Fruit fly (Drosophila melanogaster): ENCODE measurements around the gene AdipoR.

Gene AdipoR

dm6 chr3R:22547585-22548022, at the start of gene AdipoR (continued):
- TF ChIP-seq CG13775 (GFP tag; optimal IDR thresholded peaks at IDR 0.05) (peak; percentile 14), Nf-YA (GFP tag; IDR thresholded peaks at IDR 0.05) (no peak), gcm (GFP tag; optimal IDR thresholded peaks at IDR 0.05) (no peak), org-1 (GFP tag; optimal IDR thresholded peaks at IDR 0.05) (no peak), CG30403 (GFP tag; optimal IDR thresholded peaks at IDR 0.05) (no peak), tna (GFP tag; IDR thresholded peaks at IDR 0.05; ENCODE audit: partially characterized antibody) (no peak; the same call in 1 of the 2 replicates), Mes4 (GFP tag; optimal IDR thresholded peaks at IDR 0.05) (peak; percentile 4), pfk (GFP tag; optimal IDR thresholded peaks at IDR 0.05) (peak; percentile 33), CG7786 (GFP tag; optimal IDR thresholded peaks at IDR 0.05) (no peak), CG14014 (GFP tag; IDR thresholded peaks at IDR 0.05) (no peak), repo (GFP tag; optimal IDR thresholded peaks at IDR 0.05) (no peak), CG10321 (GFP tag; IDR thresholded peaks at IDR 0.05) (no peak), Dad (GFP tag; optimal IDR thresholded peaks at IDR 0.05) (no peak), E2f2 (GFP tag; IDR thresholded peaks at IDR 0.05) (peak; percentile 99), Sry-δ (GFP tag; optimal IDR thresholded peaks at IDR 0.05) (peak; percentile 58), croc (GFP tag; conservative IDR thresholded peaks at IDR 0.05) (no peak), HLH4C (GFP tag; IDR thresholded peaks at IDR 0.05; ENCODE audit: partially characterized antibody) (no peak), gcm2 (GFP tag; optimal IDR thresholded peaks at IDR 0.05) (no peak), Optix (GFP tag; IDR thresholded peaks at IDR 0.05) (no peak), CG1024 (GFP tag; IDR thresholded peaks at IDR 0.05) (no peak), CG9797 (GFP tag; optimal IDR thresholded peaks at IDR 0.05) (peak; percentile 97), ems (GFP tag; optimal IDR thresholded peaks at IDR 0.05) (no peak), CG17328 (GFP tag; IDR thresholded peaks at IDR 0.05) (no peak), Dp (GFP tag; optimal IDR thresholded peaks at IDR 0.05) (peak; percentile 97), CG14965 (GFP tag; optimal IDR thresholded peaks at IDR 0.05; ENCODE audit: borderline replicate concordance) (no peak), HmgZ (tag; optimal IDR thresholded peaks at IDR 0.05) (peak; percentile 56), CG14441 (GFP tag; IDR thresholded peaks at IDR 0.05) (no peak), Kr (GFP tag; optimal IDR thresholded peaks at IDR 0.05) (no peak), Adf1 (GFP tag; IDR thresholded peaks at IDR 0.05) (peak; percentile 34; the same call in 1 of the 2 replicates), CG2129 (GFP tag; IDR thresholded peaks at IDR 0.05; ENCODE audit: partially characterized antibody) (no peak), caup (GFP tag; optimal IDR thresholded peaks at IDR 0.05; ENCODE audit: severe bottlenecking) (no peak), ham (GFP tag; IDR thresholded peaks at IDR 0.05) (no peak), Atf3 (GFP tag; optimal IDR thresholded peaks at IDR 0.05) (no peak), CG3995 (GFP tag; optimal IDR thresholded peaks at IDR 0.05) (peak; percentile 88), zen2 (GFP tag; IDR thresholded peaks at IDR 0.05; ENCODE audit: partially characterized antibody) (no peak), CG33213 (GFP tag; optimal IDR thresholded peaks at IDR 0.05) (peak; percentile 51), CG17385 (GFP tag; optimal IDR thresholded peaks at IDR 0.05) (no peak), CG8388 (GFP tag; optimal IDR thresholded peaks at IDR 0.05) (peak; percentile 2), CG11398 (GFP tag; optimal IDR thresholded peaks at IDR 0.05) (peak; percentile 3), row (GFP tag; IDR thresholded peaks at IDR 0.05) (peak; percentile 50; the same call in 2 of the 3 replicates), sna (GFP tag; IDR thresholded peaks at IDR 0.05; ENCODE audit: partially characterized antibody) (0 out of 2 replicates have a peak, but pooled peaks have one; percentile 29), vfl (GFP tag; optimal IDR thresholded peaks at IDR 0.05) (no peak), Mad (GFP tag; optimal IDR thresholded peaks at IDR 0.05) (no peak), Rfx (GFP tag; IDR thresholded peaks at IDR 0.05) (no peak), HLH54F (GFP tag; optimal IDR thresholded peaks at IDR 0.05) (peak; percentile 19), Poxn (GFP tag; IDR thresholded peaks at IDR 0.05) (no peak), HLHmδ (GFP tag; optimal IDR thresholded peaks at IDR 0.05) (no peak), Ptx1 (GFP tag; IDR thresholded peaks at IDR 0.05) (0 out of 2 replicates have a peak, but pooled peaks have one; percentile 14), her (GFP tag; optimal IDR thresholded peaks at IDR 0.05) (peak; percentile 49), CG12391 (tag; optimal IDR thresholded peaks at IDR 0.05) (peak; percentile 35), CG31224 (GFP tag; IDR thresholded peaks at IDR 0.05) (no peak), CG4360 (GFP tag; IDR thresholded peaks at IDR 0.05) (no peak)
